Fruit fly (Drosophila melanogaster) S2 (cell line): Measurements from ENCODE around the gene CG18178.

Experiments used
- CG8478 ChIP-seq: fragments of >200 bp; optimal IDR thresholded peaks from 2 replicates; lab custom pipeline; 2018
- CTCF ChIP-seq, 2 experiments: fragments of >200 bp; optimal IDR thresholded peaks; 2 replicates each; lab custom pipeline; 2018

DNA sequence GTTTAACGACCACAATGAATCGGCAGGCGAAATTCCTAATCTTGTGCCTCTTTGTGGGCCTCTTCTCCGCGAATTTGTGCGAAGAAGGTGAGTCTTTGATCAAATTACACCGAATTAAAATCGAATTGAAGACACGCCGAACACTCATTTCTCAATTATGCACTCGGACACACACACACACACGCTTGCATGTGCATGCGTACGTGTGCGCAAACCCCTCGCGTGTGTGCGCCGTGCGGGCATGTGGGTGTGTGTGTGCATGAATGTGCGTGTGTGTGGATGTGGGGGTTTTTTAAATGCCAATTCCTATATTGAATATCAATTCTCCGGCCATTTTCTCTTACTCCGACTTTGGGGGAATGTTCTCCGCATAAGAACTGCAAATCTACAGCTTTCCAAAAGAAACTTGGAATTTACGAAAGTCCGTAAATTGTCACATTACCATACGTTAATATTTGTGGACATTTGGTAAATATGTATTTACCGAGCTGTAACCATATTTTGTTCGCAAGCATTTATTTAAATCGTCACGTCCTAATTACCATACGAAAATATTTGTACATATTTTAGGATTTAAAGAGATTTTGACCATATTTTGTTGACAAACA is 4.3 kb downstream of the CG18178 start:
- TF ChIP-seq CG8478 = no peak
- TF ChIP-seq CTCF (optimal IDR thresholded peaks at IDR 0.05; lab: Kevin White, UChicago) = no peak
